Fruit fly (Drosophila melanogaster) whole organism, embryonic: ENCODE data around the gene CG5892.

Experiments
- Bteb2 ChIP-seq: fragments of 200-800 bp; sonication (Bioruptor generic); optimal IDR thresholded peaks from 2 replicates; lab custom pipeline; 2016; ENCODE audit warnings: missing biosample characterization, missing genetic modification characterization
- CG10462 ChIP-seq: fragments of 200-800 bp; sonication (Bioruptor generic); optimal IDR thresholded peaks from 2 replicates; lab custom pipeline; 2016; ENCODE audit warnings: missing biosample characterization, missing genetic modification characterization
- CG11560 ChIP-seq: fragments of 200-800 bp; sonication (Bioruptor generic); IDR thresholded peaks from 3 replicates; pipeline ENCODE4 v1.3.6; 2022; ENCODE audit warnings: missing biosample characterization, missing genetic modification characterization
- CG12299 ChIP-seq: fragments of 200-800 bp; sonication (Bioruptor generic); optimal IDR thresholded peaks from 2 replicates; lab custom pipeline; 2018; ENCODE audit warnings: missing biosample characterization, mild to moderate bottlenecking, missing genetic modification characterization
- CG1602 ChIP-seq: fragments of 200-800 bp; sonication (Bioruptor generic); optimal IDR thresholded peaks from 3 replicates; lab custom pipeline; 2016; ENCODE audit warnings: missing biosample characterization, missing genetic modification characterization
- CG17385 ChIP-seq: fragments of 200-800 bp; sonication (Bioruptor generic); optimal IDR thresholded peaks from 3 replicates; lab custom pipeline; 2018; ENCODE audit warnings: missing biosample characterization, mild to moderate bottlenecking, missing genetic modification characterization
- CG17612 ChIP-seq: fragments of 200-800 bp; sonication (Bioruptor generic); IDR thresholded peaks from 2 replicates; pipeline ENCODE4 v1.3.6; 2022; ENCODE audit warnings: missing biosample characterization, missing genetic modification characterization
- CG17802 ChIP-seq: fragments of 200-800 bp; sonication (Bioruptor generic); optimal IDR thresholded peaks from 2 replicates; lab custom pipeline; 2018; ENCODE audit warnings: missing biosample characterization, mild to moderate bottlenecking, missing genetic modification characterization, moderate library complexity
- CG1792 ChIP-seq: fragments of 200-800 bp; sonication (Bioruptor generic); optimal IDR thresholded peaks from 2 replicates; lab custom pipeline; 2016; ENCODE audit warnings: missing biosample characterization, missing genetic modification characterization
- CG1832 ChIP-seq: fragments of 200-800 bp; sonication (Bioruptor generic); optimal IDR thresholded peaks from 2 replicates; lab custom pipeline; 2017; ENCODE audit warnings: missing biosample characterization, mild to moderate bottlenecking, missing genetic modification characterization, inconsistent platforms
- CG2116 ChIP-seq: fragments of 200-800 bp; sonication (Bioruptor generic); optimal IDR thresholded peaks from 3 replicates; lab custom pipeline; 2018; ENCODE audit warnings: missing biosample characterization, mild to moderate bottlenecking, missing genetic modification characterization
- CG2199 ChIP-seq: fragments of 200-800 bp; sonication (Bioruptor generic); IDR thresholded peaks from 3 replicates; pipeline ENCODE4 v1.3.6; 2022; ENCODE audit warnings: missing biosample characterization, missing genetic modification characterization
- CG2678 ChIP-seq: fragments of 200-800 bp; sonication (Bioruptor generic); optimal IDR thresholded peaks from 3 replicates; lab custom pipeline; 2019; ENCODE audit warnings: missing biosample characterization, mild to moderate bottlenecking, missing genetic modification characterization, moderate library complexity
- CG31441 ChIP-seq: fragments of 200-800 bp; sonication (Bioruptor generic); IDR thresholded peaks from 2 replicates; pipeline ENCODE4 v1.3.6; 2022; ENCODE audit warnings: missing biosample characterization, missing genetic modification characterization
- CG4617 ChIP-seq: fragments of 200-800 bp; sonication (Bioruptor generic); optimal IDR thresholded peaks from 3 replicates; lab custom pipeline; 2016; ENCODE audit warnings: missing biosample characterization, missing genetic modification characterization, borderline replicate concordance
- CG5180 ChIP-seq: fragments of 200-800 bp; sonication (Bioruptor generic); optimal IDR thresholded peaks from 3 replicates; lab custom pipeline; 2017; ENCODE audit warnings: missing biosample characterization, missing genetic modification characterization, mild to moderate bottlenecking, moderate library complexity, missing genetic modification reagents
- CG6254 ChIP-seq: fragments of 200-800 bp; sonication (Bioruptor generic); optimal IDR thresholded peaks from 3 replicates; lab custom pipeline; 2017; ENCODE audit warnings: mild to moderate bottlenecking, missing biosample characterization, missing genetic modification reagents, missing genetic modification characterization
- CG6765 ChIP-seq: fragments of 200-800 bp; sonication (Bioruptor generic); optimal IDR thresholded peaks from 3 replicates; lab custom pipeline; 2017; ENCODE audit warnings: missing biosample characterization, mild to moderate bottlenecking, missing genetic modification characterization
- CG7271 ChIP-seq: fragments of 200-800 bp; sonication (Bioruptor generic); optimal IDR thresholded peaks from 2 replicates; lab custom pipeline; 2018; ENCODE audit warnings: missing biosample characterization, mild to moderate bottlenecking, missing genetic modification characterization, moderate library complexity
- CG7357 ChIP-seq: fragments of 200-800 bp; sonication (Bioruptor generic); IDR thresholded peaks from 3 replicates; pipeline ENCODE4 v1.3.6; 2022; ENCODE audit warnings: missing biosample characterization, missing genetic modification characterization
- CG8388 ChIP-seq: fragments of 200-800 bp; sonication (Bioruptor generic); optimal IDR thresholded peaks from 2 replicates; lab custom pipeline; 2019; ENCODE audit warnings: missing biosample characterization, mild to moderate bottlenecking, missing genetic modification characterization, moderate library complexity
- Dll ChIP-seq: fragments of 200-800 bp; sonication (Bioruptor generic); IDR thresholded peaks from 4 replicates; pipeline ENCODE4 v1.3.6; 2022; ENCODE audit warnings: missing biosample characterization, missing genetic modification characterization; ENCODE audit not compliant: partially characterized antibody
- Drgx ChIP-seq: fragments of 200-800 bp; sonication (Bioruptor generic); IDR thresholded peaks from 2 replicates; pipeline ENCODE4 v1.3.6; 2022; ENCODE audit warnings: missing biosample characterization, missing genetic modification characterization
- HHEX ChIP-seq: fragments of 200-800 bp; sonication (Bioruptor generic); optimal IDR thresholded peaks from 3 replicates; lab custom pipeline; 2017; ENCODE audit warnings: missing biosample characterization, mild to moderate bottlenecking, missing genetic modification characterization, missing genetic modification reagents
- HLH4C ChIP-seq: fragments of 200-800 bp; sonication (Bioruptor generic); IDR thresholded peaks from 3 replicates; pipeline ENCODE4 v1.3.6; 2022; ENCODE audit warnings: missing biosample characterization, missing genetic modification characterization; ENCODE audit not compliant: partially characterized antibody
- HLH54F ChIP-seq: fragments of 200-800 bp; sonication (Bioruptor generic); optimal IDR thresholded peaks from 3 replicates; lab custom pipeline; 2016; ENCODE audit warnings: missing biosample characterization, missing genetic modification characterization
- Lim3 ChIP-seq: fragments of 200-800 bp; sonication (Bioruptor generic); IDR thresholded peaks from 2 replicates; pipeline ENCODE4 v1.3.6; 2022; ENCODE audit warnings: missing biosample characterization, missing genetic modification characterization
- NFAT ChIP-seq: fragments of 200-800 bp; sonication (Bioruptor generic); IDR thresholded peaks from 2 replicates; pipeline ENCODE4 v1.3.6; 2022; ENCODE audit warnings: missing biosample characterization, missing genetic modification characterization
- NK7.1 ChIP-seq: fragments of 200-800 bp; sonication (Bioruptor generic); optimal IDR thresholded peaks from 3 replicates; lab custom pipeline; 2016; ENCODE audit warnings: missing biosample characterization, missing genetic modification characterization
- NfI ChIP-seq: fragments of 200-800 bp; sonication (Bioruptor generic); optimal IDR thresholded peaks from 3 replicates; lab custom pipeline; 2018; ENCODE audit warnings: missing biosample characterization, mild to moderate bottlenecking, missing genetic modification characterization, moderate library complexity
- Oli ChIP-seq: fragments of 200-800 bp; sonication (Bioruptor generic); optimal IDR thresholded peaks from 2 replicates; lab custom pipeline; 2018; ENCODE audit warnings: missing biosample characterization, mild to moderate bottlenecking, missing genetic modification characterization, moderate library complexity
- Side ChIP-seq: fragments of 200-800 bp; sonication (Bioruptor generic); optimal IDR thresholded peaks from 2 replicates; lab custom pipeline; 2016; ENCODE audit warnings: missing biosample characterization, missing genetic modification characterization
- Sox100B ChIP-seq: fragments of 200-800 bp; sonication (Bioruptor generic); optimal IDR thresholded peaks from 3 replicates; lab custom pipeline; 2018; ENCODE audit warnings: missing biosample characterization, mild to moderate bottlenecking, missing genetic modification characterization
- TFAM ChIP-seq: fragments of 200-800 bp; sonication (Bioruptor generic); optimal IDR thresholded peaks from 2 replicates; lab custom pipeline; 2017; ENCODE audit warnings: missing biosample characterization, missing genetic modification characterization, inconsistent platforms
- ap ChIP-seq: fragments of 200-800 bp; sonication (Bioruptor generic); IDR thresholded peaks from 2 replicates; pipeline ENCODE4 v1.3.6; 2022; ENCODE audit warnings: missing biosample characterization, missing genetic modification characterization
- br ChIP-seq: fragments of >200 bp; optimal IDR thresholded peaks from 2 replicates; lab custom pipeline; 2017
- btn ChIP-seq: fragments of 200-800 bp; sonication (Bioruptor generic); optimal IDR thresholded peaks from 2 replicates; lab custom pipeline; 2016; ENCODE audit warnings: missing biosample characterization, missing genetic modification characterization
- corto ChIP-seq: fragments of 200-800 bp; sonication (Bioruptor generic); optimal IDR thresholded peaks from 2 replicates; lab custom pipeline; 2016; ENCODE audit warnings: missing biosample characterization, mild to moderate bottlenecking, missing genetic modification characterization, moderate library complexity
- dimm ChIP-seq: fragments of 200-800 bp; sonication (Bioruptor generic); IDR thresholded peaks from 2 replicates; pipeline ENCODE4 v1.3.6; 2022; ENCODE audit warnings: missing biosample characterization, missing genetic modification characterization
- esg ChIP-seq: fragments of 200-800 bp; sonication (Bioruptor generic); conservative IDR thresholded peaks from 2 replicates; pipeline ENCODE4 v1.3.6; 2022; ENCODE audit warnings: missing biosample characterization, missing genetic modification characterization
- gro ChIP-seq: fragments of 200-800 bp; sonication (Bioruptor generic); optimal IDR thresholded peaks from 2 replicates; lab custom pipeline; 2016; ENCODE audit warnings: missing biosample characterization, missing genetic modification characterization
- gt ChIP-seq: fragments of 200-800 bp; sonication (Bioruptor generic); IDR thresholded peaks from 2 replicates; pipeline ENCODE4 v1.3.6; 2022; ENCODE audit warnings: missing biosample characterization, missing genetic modification characterization
- hth ChIP-seq: fragments of >200 bp; optimal IDR thresholded peaks from 2 replicates; lab custom pipeline; 2017; ENCODE audit warnings: inconsistent platforms
- jing ChIP-seq: fragments of 200-800 bp; sonication (Bioruptor generic); optimal IDR thresholded peaks from 2 replicates; lab custom pipeline; 2018; ENCODE audit warnings: missing biosample characterization, mild to moderate bottlenecking, missing genetic modification characterization
- mld ChIP-seq: fragments of 200-800 bp; sonication (Bioruptor generic); IDR thresholded peaks from 3 replicates; pipeline ENCODE4 v1.3.6; 2022; ENCODE audit warnings: missing biosample characterization, missing genetic modification characterization; ENCODE audit not compliant: partially characterized antibody
- pzg ChIP-seq: fragments of 200-800 bp; sonication (Bioruptor generic); optimal IDR thresholded peaks from 3 replicates; lab custom pipeline; 2018; ENCODE audit warnings: missing biosample characterization, mild to moderate bottlenecking, missing genetic modification characterization, moderate library complexity
- slou ChIP-seq: fragments of 200-800 bp; sonication (Bioruptor generic); optimal IDR thresholded peaks from 3 replicates; lab custom pipeline; 2016; ENCODE audit warnings: missing biosample characterization, missing genetic modification characterization
- slp2 ChIP-seq: fragments of 200-800 bp; sonication (Bioruptor generic); optimal IDR thresholded peaks from 2 replicates; lab custom pipeline; 2016; ENCODE audit warnings: missing biosample characterization, missing genetic modification characterization
- sqz ChIP-seq: fragments of 200-800 bp; sonication (Bioruptor generic); optimal IDR thresholded peaks from 3 replicates; lab custom pipeline; 2018; ENCODE audit warnings: missing biosample characterization, mild to moderate bottlenecking, missing genetic modification characterization
- zf30C ChIP-seq: fragments of 200-800 bp; sonication (Bioruptor generic); optimal IDR thresholded peaks from 3 replicates; lab custom pipeline; 2018; ENCODE audit warnings: missing biosample characterization, mild to moderate bottlenecking, missing genetic modification characterization

The CG5892 gene

dm6 chr3R:21204500-21205167, 37.8 kb upstream of the CG5892 start (continued):
- TF ChIP-seq Sox100B (GFP tag; lab: Kevin White, UChicago) (peak; percentile 89), CG2678 (tag; lab: Kevin White, UChicago) (peak; percentile 91), CG2116 (peak; percentile 51), CG6765 (GFP tag; lab: Kevin White, UChicago) (no peak), gro (GFP tag; lab: Kevin White, UChicago) (no peak), Side (peak; percentile 60), slou (GFP tag; lab: Kevin White, UChicago) (peak; percentile 33), Drgx (GFP tag; lab: Robert Waterston, UW) (peak; percentile 93), br (lab: Kevin White, UChicago) (no peak), btn (peak; percentile 76), CG4617 (GFP tag; lab: Kevin White, UChicago) (peak; percentile 29), HLH4C (GFP tag; lab: Robert Waterston, UW) (no peak), esg (GFP tag; lab: Robert Waterston, UW) (peak; percentile 60), CG1832 (GFP tag; lab: Kevin White, UChicago) (no peak), pzg (no peak), CG10462 (GFP tag; lab: Kevin White, UChicago) (peak; percentile 63), CG1792 (peak; percentile 83), HHEX (peak; percentile 83), Dll (GFP tag; lab: Robert Waterston, UW) (no peak), Oli (tag; lab: Kevin White, UChicago) (peak; percentile 92), CG11560 (tag; lab: Robert Waterston, UW) (no peak), mld (no peak), CG1602 (GFP tag; lab: Kevin White, UChicago) (peak; percentile 82), CG17385 (GFP tag; lab: Kevin White, UChicago) (peak; percentile 10), HLH54F (GFP tag; lab: Kevin White, UChicago) (peak; percentile 48), slp2 (peak; percentile 80), dimm (GFP tag; lab: Robert Waterston, UW) (no peak), Lim3 (GFP tag; lab: Robert Waterston, UW) (0 out of 2 replicates have a peak, but pooled peaks have one; percentile 27), sqz (GFP tag; lab: Kevin White, UChicago) (peak; percentile 37), CG12299 (tag; lab: Kevin White, UChicago) (peak; percentile 25), ap (peak; percentile 62), NK7.1 (GFP tag; lab: Kevin White, UChicago) (peak; percentile 63), TFAM (GFP tag; lab: Kevin White, UChicago) (no peak), NFAT (no peak), Bteb2 (GFP tag; lab: Kevin White, UChicago) (peak; percentile 69), CG6254 (peak; percentile 74), CG7357 (GFP tag; lab: Robert Waterston, UW) (peak; percentile 68), CG31441 (GFP tag; lab: Robert Waterston, UW) (peak; percentile 82), CG8388 (peak; percentile 89), CG17802 (tag; lab: Kevin White, UChicago) (peak; percentile 77), gt (GFP tag; lab: Robert Waterston, UW) (peak; percentile 68; the same call in 1 of the 2 replicates), CG5180 (GFP tag; lab: Kevin White, UChicago) (peak; percentile 55), CG7271 (no peak), CG2199 (GFP tag; lab: Robert Waterston, UW) (peak; percentile 21; the same call in 1 of the 3 replicates), NfI (GFP tag; lab: Kevin White, UChicago) (peak; percentile 86), CG17612 (GFP tag; lab: Robert Waterston, UW) (0 out of 2 replicates have a peak, but pooled peaks have one; percentile 31), hth (lab: Kevin White, UChicago) (no peak), corto (GFP tag; lab: Kevin White, UChicago) (no peak), zf30C (GFP tag; lab: Kevin White, UChicago) (peak; percentile 75), jing (GFP tag; lab: Kevin White, UChicago) (peak; percentile 87)
